Worm (Caenorhabditis elegans) whole organism, young adult: ENCODE results near the gene M01H9.4.

Experiments
- B0261.1 ChIP-seq: sonication (generic microtip); optimal IDR thresholded peaks from 2 replicates; lab custom pipeline; 2016; ENCODE audit warnings: mild to moderate bottlenecking, missing genetic modification characterization, moderate library complexity, missing compliant biosample characterization
- B0336.3 ChIP-seq: fragments of 200-800 bp; sonication (Bioruptor generic); IDR thresholded peaks from 2 replicates; pipeline ENCODE4 v1.3.6; 2022; ENCODE audit warnings: missing genetic modification characterization, missing compliant biosample characterization
- D2030.7 ChIP-seq: fragments of 200-800 bp; sonication (Bioruptor generic); IDR thresholded peaks from 2 replicates; pipeline ENCODE4 v1.3.6; 2022; ENCODE audit warnings: missing genetic modification reagents, missing genetic modification characterization, missing compliant biosample characterization
- F10E7.11 ChIP-seq: sonication (generic microtip); optimal IDR thresholded peaks from 2 replicates; lab custom pipeline; 2017; ENCODE audit warnings: mild to moderate bottlenecking, missing genetic modification characterization, moderate library complexity, missing compliant biosample characterization
- F22D6.2 ChIP-seq: sonication (generic microtip); optimal IDR thresholded peaks from 2 replicates; lab custom pipeline; 2016; ENCODE audit warnings: mild to moderate bottlenecking, missing genetic modification characterization, missing compliant biosample characterization
- F39B2.1 ChIP-seq: fragments of 200-800 bp; sonication (Bioruptor generic); IDR thresholded peaks from 2 replicates; pipeline ENCODE4 v1.3.6; 2022; ENCODE audit warnings: missing genetic modification reagents, missing genetic modification characterization, missing compliant biosample characterization
- F52B5.7 ChIP-seq: sonication (generic microtip); optimal IDR thresholded peaks from 2 replicates; lab custom pipeline; 2016; ENCODE audit warnings: mild to moderate bottlenecking, missing genetic modification characterization, missing compliant biosample characterization
- K11D2.4 ChIP-seq: fragments of 200-800 bp; sonication (Bioruptor generic); IDR thresholded peaks from 2 replicates; pipeline ENCODE4 v1.3.6; 2022; ENCODE audit warnings: missing genetic modification reagents, missing genetic modification characterization, missing compliant biosample characterization
- K12H6.12 ChIP-seq: fragments of 200-800 bp; sonication (Bioruptor generic); optimal IDR thresholded peaks from 2 replicates; lab custom pipeline; 2018; ENCODE audit warnings: mild to moderate bottlenecking, missing genetic modification characterization, missing compliant biosample characterization
- T26A5.8 ChIP-seq: sonication (generic microtip); optimal IDR thresholded peaks from 2 replicates; lab custom pipeline; 2016; ENCODE audit warnings: missing genetic modification characterization, missing compliant biosample characterization
- Y53F4B.3 ChIP-seq: fragments of 200-800 bp; sonication (Bioruptor generic); IDR thresholded peaks from 2 replicates; pipeline ENCODE4 v1.3.6; 2022; ENCODE audit warnings: missing genetic modification reagents, missing genetic modification characterization, missing compliant biosample characterization
- Y56A3A.18 ChIP-seq: fragments of 200-800 bp; sonication (Bioruptor generic); IDR thresholded peaks from 2 replicates; pipeline ENCODE4 v1.3.6; 2022; ENCODE audit warnings: missing genetic modification reagents, missing genetic modification characterization, missing compliant biosample characterization
- aptf-2 ChIP-seq: fragments of 200-800 bp; sonication (Bioruptor generic); conservative IDR thresholded peaks from 2 replicates; pipeline ENCODE4 v1.3.6; 2022; ENCODE audit warnings: missing genetic modification reagents, missing genetic modification characterization, missing compliant biosample characterization
- atf-7 ChIP-seq: sonication (generic microtip); optimal IDR thresholded peaks from 2 replicates; lab custom pipeline; 2017; ENCODE audit warnings: mild to moderate bottlenecking, missing genetic modification characterization, missing compliant biosample characterization
- athp-1 ChIP-seq: sonication (generic microtip); optimal IDR thresholded peaks from 2 replicates; lab custom pipeline; 2017; ENCODE audit warnings: mild to moderate bottlenecking, missing genetic modification characterization, missing compliant biosample characterization
- attf-6 ChIP-seq: fragments of 200-800 bp; sonication (Bioruptor generic); IDR thresholded peaks from 2 replicates; pipeline ENCODE4 v1.3.6; 2022; ENCODE audit warnings: missing genetic modification reagents, missing genetic modification characterization, missing compliant biosample characterization
- cebp-1 ChIP-seq, 2 experiments: fragments of 200-800 bp in 1 of 2; sonication (Bioruptor generic) in 1 of 2; sonication (generic microtip) in 1 of 2; IDR thresholded peaks in 1 of 2; optimal IDR thresholded peaks in 1 of 2; 2 replicates each; pipeline versions ENCODE4 v1.3.6 to Lab custom; 2017 to 2022; ENCODE audit warnings: missing compliant biosample characterization in 2 of 2, missing genetic modification characterization in 2 of 2, mild to moderate bottlenecking in 1 of 2, missing genetic modification reagents in 1 of 2, moderate library complexity in 1 of 2
- ceh-27 ChIP-seq: fragments of 200-800 bp; sonication (Bioruptor generic); optimal IDR thresholded peaks from 2 replicates; lab custom pipeline; 2018; ENCODE audit warnings: mild to moderate bottlenecking, missing genetic modification characterization, moderate library complexity, missing compliant biosample characterization
- chd-7 ChIP-seq: sonication (generic microtip); optimal IDR thresholded peaks from 2 replicates; lab custom pipeline; 2016; ENCODE audit warnings: mild to moderate bottlenecking, missing genetic modification characterization, moderate library complexity, missing compliant biosample characterization
- dox-1 ChIP-seq: fragments of 200-800 bp; sonication (Bioruptor generic); IDR thresholded peaks from 2 replicates; pipeline ENCODE4 v1.3.6; 2022; ENCODE audit warnings: missing genetic modification reagents, missing genetic modification characterization, missing compliant biosample characterization
- efl-1 ChIP-seq: fragments of 150-350 bp; optimal IDR thresholded peaks from 2 replicates; lab custom pipeline; 2014; ENCODE audit warnings: missing biosample characterization, missing genetic modification reagents, missing genetic modification characterization
- egl-44 ChIP-seq: fragments of 200-800 bp; sonication (Bioruptor generic); IDR thresholded peaks from 2 replicates; pipeline ENCODE4 v1.3.6; 2022; ENCODE audit warnings: missing genetic modification reagents, missing genetic modification characterization, missing compliant biosample characterization
- egrh-3 ChIP-seq: fragments of 200-800 bp; sonication (Bioruptor generic); IDR thresholded peaks from 2 replicates; pipeline ENCODE4 v1.3.6; 2022; ENCODE audit warnings: missing genetic modification reagents, missing genetic modification characterization, missing compliant biosample characterization
- ets-4 ChIP-seq: fragments of 200-800 bp; sonication (Bioruptor generic); optimal IDR thresholded peaks from 2 replicates; lab custom pipeline; 2018; ENCODE audit warnings: mild to moderate bottlenecking, missing genetic modification characterization, missing compliant biosample characterization
- him-1 ChIP-seq: sonication (generic microtip); optimal IDR thresholded peaks from 2 replicates; lab custom pipeline; 2016; ENCODE audit warnings: missing genotype, missing genetic modification reagents, missing genetic modification characterization, missing compliant biosample characterization
- hmg-1.2 ChIP-seq: fragments of 200-800 bp; sonication (Bioruptor generic); IDR thresholded peaks from 2 replicates; pipeline ENCODE4 v1.3.6; 2022; ENCODE audit warnings: missing genetic modification reagents, missing genetic modification characterization, missing compliant biosample characterization
- hsf-1 ChIP-seq: fragments of 200-800 bp; sonication (Bioruptor generic); IDR thresholded peaks from 2 replicates; pipeline ENCODE4 v1.3.6; 2022; ENCODE audit warnings: missing genetic modification reagents, missing genetic modification characterization, missing compliant biosample characterization
- let-526 ChIP-seq: fragments of 200-800 bp; sonication (Bioruptor generic); IDR thresholded peaks from 2 replicates; pipeline ENCODE4 v1.3.6; 2022; ENCODE audit warnings: missing genetic modification reagents, missing genetic modification characterization, missing compliant biosample characterization
- lin-35 ChIP-seq, 3 experiments: fragments of 150-350 bp in 2 of 3; sonication (generic microtip) in 1 of 3; optimal IDR thresholded peaks; 2 replicates each; lab custom pipeline; 2014 to 2018; ENCODE audit warnings: missing biosample characterization in 3 of 3, missing genetic modification characterization in 3 of 3, missing genetic modification reagents in 3 of 3
- lir-1 ChIP-seq: fragments of 200-800 bp; sonication (Bioruptor generic); conservative IDR thresholded peaks from 2 replicates; pipeline ENCODE4 v1.3.6; 2022; ENCODE audit warnings: missing genetic modification reagents, missing genetic modification characterization, missing compliant biosample characterization
- madf-6 ChIP-seq: fragments of 200-800 bp; sonication (Bioruptor generic); IDR thresholded peaks from 2 replicates; pipeline ENCODE4 v1.3.6; 2022; ENCODE audit warnings: missing genetic modification reagents, missing genetic modification characterization, missing compliant biosample characterization
- madf-8 ChIP-seq: fragments of 200-800 bp; sonication (Bioruptor generic); conservative IDR thresholded peaks from 2 replicates; pipeline ENCODE4 v1.3.6; 2022; ENCODE audit warnings: missing genetic modification reagents, missing genetic modification characterization, missing compliant biosample characterization
- mcd-1 ChIP-seq: fragments of 200-800 bp; sonication (Bioruptor generic); IDR thresholded peaks from 2 replicates; pipeline ENCODE4 v1.3.6; 2022; ENCODE audit warnings: missing genetic modification reagents, missing genetic modification characterization, missing compliant biosample characterization
- mel-28 ChIP-seq: sonication (generic microtip); optimal IDR thresholded peaks from 2 replicates; lab custom pipeline; 2016; ENCODE audit warnings: borderline replicate concordance, mild to moderate bottlenecking, missing genetic modification characterization, missing compliant biosample characterization
- nfyb-1 ChIP-seq: fragments of 200-800 bp; sonication (Bioruptor generic); IDR thresholded peaks from 2 replicates; pipeline ENCODE4 v1.3.6; 2022; ENCODE audit warnings: missing genetic modification reagents, missing genetic modification characterization, missing compliant biosample characterization
- nhr-120 ChIP-seq: fragments of 200-800 bp; sonication (Bioruptor generic); IDR thresholded peaks from 2 replicates; pipeline ENCODE4 v1.3.6; 2022; ENCODE audit warnings: missing genetic modification characterization, missing compliant biosample characterization
- nhr-80 ChIP-seq: sonication (generic microtip); optimal IDR thresholded peaks from 2 replicates; lab custom pipeline; 2016; ENCODE audit warnings: missing genetic modification characterization, missing compliant biosample characterization
- nhr-90 ChIP-seq: sonication (generic microtip); optimal IDR thresholded peaks from 2 replicates; lab custom pipeline; 2016; ENCODE audit warnings: missing genotype, mild to moderate bottlenecking, missing genetic modification characterization, missing compliant biosample characterization
- rcor-1 ChIP-seq: fragments of 200-800 bp; sonication (Bioruptor generic); IDR thresholded peaks from 2 replicates; pipeline ENCODE4 v1.3.6; 2022; ENCODE audit warnings: missing genetic modification reagents, missing genetic modification characterization, missing compliant biosample characterization
- sdz-38 ChIP-seq: sonication (generic microtip); optimal IDR thresholded peaks from 2 replicates; lab custom pipeline; 2016; ENCODE audit warnings: missing genotype, missing genetic modification characterization, missing compliant biosample characterization
- somi-1 ChIP-seq: fragments of 200-800 bp; sonication (Bioruptor generic); optimal IDR thresholded peaks from 2 replicates; lab custom pipeline; 2018; ENCODE audit warnings: mild to moderate bottlenecking, missing genetic modification characterization, missing compliant biosample characterization
- tbp1 ChIP-seq: fragments of 200-800 bp; sonication (Bioruptor generic); optimal IDR thresholded peaks from 2 replicates; lab custom pipeline; 2018; ENCODE audit warnings: mild to moderate bottlenecking, missing genetic modification characterization, missing compliant biosample characterization
- unc-130 ChIP-seq: sonication (generic microtip); optimal IDR thresholded peaks from 2 replicates; lab custom pipeline; 2016; ENCODE audit warnings: missing genetic modification reagents, missing genetic modification characterization, missing compliant biosample characterization
- xnd-1 ChIP-seq: sonication (generic microtip); optimal IDR thresholded peaks from 2 replicates; lab custom pipeline; 2016; ENCODE audit warnings: missing genotype, missing genetic modification reagents, missing genetic modification characterization, missing compliant biosample characterization
- zfh-2 ChIP-seq: fragments of 200-800 bp; sonication (Bioruptor generic); conservative IDR thresholded peaks from 2 replicates; pipeline ENCODE4 v1.3.6; 2022; ENCODE audit warnings: missing genetic modification reagents, missing genetic modification characterization, missing compliant biosample characterization
- ztf-26 ChIP-seq: sonication (generic microtip); optimal IDR thresholded peaks from 2 replicates; lab custom pipeline; 2017; ENCODE audit warnings: missing genetic modification characterization, missing compliant biosample characterization

Gene M01H9.4

DNA sequence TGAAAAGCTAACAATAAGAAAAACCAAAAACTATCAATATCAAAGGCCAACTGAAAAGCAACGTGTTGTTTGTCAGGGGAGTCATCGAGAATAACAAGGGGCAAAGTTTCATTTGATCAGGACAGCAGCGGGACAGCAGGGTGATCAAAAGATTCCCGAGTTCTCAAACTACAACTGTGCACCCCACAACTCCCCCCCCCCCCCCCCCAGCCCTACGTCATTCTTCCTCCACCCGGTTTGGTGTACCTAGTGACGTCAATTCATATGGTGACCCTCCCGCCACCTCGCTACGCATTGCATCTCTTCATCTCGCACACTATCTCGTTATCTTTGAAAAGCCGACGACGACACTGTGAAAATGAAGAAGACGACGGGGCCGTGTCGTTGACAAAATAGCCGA lies 8.9 kb downstream of the M01H9.4 start:
- TF ChIP-seq T26A5.8 (tag; lab: Kevin White, UChicago), result no peak
- peak; percentile 16 for TF ChIP-seq somi-1 (GFP tag; lab: Kevin White, UChicago)
- TF ChIP-seq F52B5.7 (tag; lab: Kevin White, UChicago), result peak; percentile 56
- TF ChIP-seq zfh-2, result peak; percentile 79
- TF ChIP-seq nfyb-1, result peak; percentile 37; the same call in 1 of the 2 replicates
- no peak for TF ChIP-seq hmg-1.2 (GFP tag; lab: Robert Waterston, UW)
- peak; percentile 1 for TF ChIP-seq ceh-27
- TF ChIP-seq ztf-26, result peak; percentile 50
- TF ChIP-seq nhr-120 (GFP tag; lab: Robert Waterston, UW), result no peak
- no peak for TF ChIP-seq unc-130
- peak; percentile 12; the same call in 1 of the 2 replicates for TF ChIP-seq K11D2.4 (GFP tag; lab: Robert Waterston, UW)
- no peak for TF ChIP-seq B0261.1
- TF ChIP-seq cebp-1 (GFP tag; IDR thresholded peaks at IDR 0.05; lab: Robert Waterston, UW), result no peak; the same call in 1 of the 2 replicates
- peak; percentile 66 for TF ChIP-seq cebp-1 (tag; optimal IDR thresholded peaks at IDR 0.05; lab: Kevin White, UChicago)
- no peak for TF ChIP-seq aptf-2 (GFP tag; lab: Robert Waterston, UW)
- no peak for TF ChIP-seq F22D6.2 (tag; lab: Kevin White, UChicago)
- TF ChIP-seq dox-1 (GFP tag; lab: Robert Waterston, UW), result peak; percentile 51; the same call in 1 of the 2 replicates
- no peak for TF ChIP-seq hsf-1 (GFP tag; lab: Robert Waterston, UW)
- TF ChIP-seq B0336.3 (GFP tag; lab: Robert Waterston, UW), result peak; percentile 64
- TF ChIP-seq atf-7 (tag; lab: Kevin White, UChicago), result peak; percentile 60
- no peak for TF ChIP-seq madf-8 (GFP tag; lab: Robert Waterston, UW)
- TF ChIP-seq egl-44 (GFP tag; lab: Robert Waterston, UW), result no peak
- TF ChIP-seq lir-1, result no peak
- TF ChIP-seq egrh-3 (GFP tag; lab: Robert Waterston, UW), result peak; percentile 51; the same call in 1 of the 2 replicates
- TF ChIP-seq him-1 (tag; lab: Kevin White, UChicago), result no peak
- peak; percentile 45 for TF ChIP-seq athp-1
- no peak for TF ChIP-seq sdz-38 (tag; lab: Kevin White, UChicago)
- TF ChIP-seq madf-6 (GFP tag; lab: Robert Waterston, UW), result no peak
- 0 out of 2 replicates have a peak, but pooled peaks have one; percentile 26 for TF ChIP-seq mcd-1 (GFP tag; lab: Robert Waterston, UW)
- peak; percentile 6 for TF ChIP-seq K12H6.12 (tag; lab: Kevin White, UChicago)
- TF ChIP-seq chd-7 (tag; lab: Kevin White, UChicago), result peak; percentile 30
- TF ChIP-seq F10E7.11 (tag; lab: Kevin White, UChicago), result no peak
- TF ChIP-seq D2030.7, result no peak

ce11 chrIV:4472418-4473173 lies 10.1 kb downstream of the M01H9.4 start:
- TF ChIP-seq ceh-27 (peak; percentile 11), lin-35 (GFP tag; optimal IDR thresholded peaks at IDR 0.05; lab: Kevin White, UChicago) (peak in 1 of 3 experiments; percentile 14), mcd-1 (GFP tag; lab: Robert Waterston, UW) (peak; percentile 5; the same call in 1 of the 2 replicates), tbp1 (GFP tag; lab: Kevin White, UChicago) (peak; percentile 11), Y53F4B.3 (GFP tag; lab: Robert Waterston, UW) (no peak), K11D2.4 (GFP tag; lab: Robert Waterston, UW) (0 out of 2 replicates have a peak, but pooled peaks have one; percentile 10), F39B2.1 (GFP tag; lab: Robert Waterston, UW) (no peak), rcor-1 (GFP tag; lab: Robert Waterston, UW) (no peak), efl-1 (no peak), xnd-1 (no peak), Y56A3A.18 (GFP tag; lab: Robert Waterston, UW) (0 out of 2 replicates have a peak, but pooled peaks have one; percentile 6), ets-4 (GFP tag; lab: Kevin White, UChicago) (no peak), attf-6 (0 out of 2 replicates have a peak, but pooled peaks have one; percentile 23), chd-7 (tag; lab: Kevin White, UChicago) (peak; percentile 11), nhr-80 (peak; percentile 30), let-526 (GFP tag; lab: Robert Waterston, UW) (peak; percentile 8; the same call in 1 of the 2 replicates), nhr-90 (tag; lab: Kevin White, UChicago) (no peak), mel-28 (tag; lab: Kevin White, UChicago) (no peak), lir-1 (0 out of 2 replicates have a peak, but pooled peaks have one; percentile 19), cebp-1 (GFP tag; IDR thresholded peaks at IDR 0.05; lab: Robert Waterston, UW) (no peak), cebp-1 (tag; optimal IDR thresholded peaks at IDR 0.05; lab: Kevin White, UChicago) (peak; percentile 44)
